Worm (Caenorhabditis elegans): ENCODE results near the gene col-111.

The col-111 gene

DNA sequence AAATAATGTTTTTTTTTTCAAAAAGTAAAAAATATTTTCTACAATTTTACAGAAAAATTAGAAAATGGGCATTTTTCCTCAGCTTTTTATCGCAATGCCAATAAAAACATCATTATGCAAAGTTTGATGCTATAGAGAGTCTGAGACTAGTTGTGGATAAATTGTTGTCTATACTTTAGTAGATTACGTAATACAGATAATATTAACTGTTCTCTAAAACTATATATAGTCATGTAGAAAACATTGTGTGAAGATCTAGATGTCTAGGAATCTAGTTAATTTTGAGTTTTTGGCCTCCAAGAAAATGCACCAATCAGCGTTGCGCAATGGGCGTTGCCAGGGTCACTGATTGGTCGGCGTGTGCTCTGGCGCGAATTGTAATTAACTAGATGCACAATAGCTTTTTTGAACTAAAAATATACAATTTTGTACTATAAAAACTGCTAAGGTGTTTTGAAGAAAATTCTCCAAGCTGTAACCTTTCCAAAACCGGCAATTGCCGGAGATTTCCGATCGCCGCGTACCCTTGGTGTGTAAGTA lies 28.6 kb upstream of the col-111 start:
- TF ChIP-seq flt-1 (GFP tag; IDR thresholded peaks at IDR 0.05) = no peak
- TF ChIP-seq pes-1 (GFP tag; IDR thresholded peaks at IDR 0.05) = no peak
- TF ChIP-seq hmbx-1 (tag; optimal IDR thresholded peaks at IDR 0.05) = no peak
- no peak for TF ChIP-seq aly-1 (tag; optimal IDR thresholded peaks at IDR 0.05)
- no peak for TF ChIP-seq hnd-1 (tag; optimal IDR thresholded peaks at IDR 0.05)
- no peak for TF ChIP-seq ceh-13 (GFP tag; optimal IDR thresholded peaks at IDR 0.05)
- TF ChIP-seq sea-1 (GFP tag; conservative IDR thresholded peaks at IDR 0.05) = no peak
- no peak for TF ChIP-seq B0310.2 (tag; optimal IDR thresholded peaks at IDR 0.05)
- TF ChIP-seq F13C5.2 (tag; optimal IDR thresholded peaks at IDR 0.05) = no peak
- no peak for TF ChIP-seq ceh-36 (tag; optimal IDR thresholded peaks at IDR 0.05)
- TF ChIP-seq scrt-1 (GFP tag; IDR thresholded peaks at IDR 0.05) = no peak
- no peak for TF ChIP-seq tbx-11 (GFP tag; IDR thresholded peaks at IDR 0.05)
- TF ChIP-seq ets-7 (tag; optimal IDR thresholded peaks at IDR 0.05) = no peak
- TF ChIP-seq ama-1 (optimal IDR thresholded peaks at IDR 0.05) = no peak
- no peak for TF ChIP-seq tra-4 (tag; optimal IDR thresholded peaks at IDR 0.05)
- TF ChIP-seq tbx-37 (GFP tag; conservative IDR thresholded peaks at IDR 0.05) = no peak
- TF ChIP-seq hmg-4 (GFP tag; optimal IDR thresholded peaks at IDR 0.05) = no peak

DNA sequence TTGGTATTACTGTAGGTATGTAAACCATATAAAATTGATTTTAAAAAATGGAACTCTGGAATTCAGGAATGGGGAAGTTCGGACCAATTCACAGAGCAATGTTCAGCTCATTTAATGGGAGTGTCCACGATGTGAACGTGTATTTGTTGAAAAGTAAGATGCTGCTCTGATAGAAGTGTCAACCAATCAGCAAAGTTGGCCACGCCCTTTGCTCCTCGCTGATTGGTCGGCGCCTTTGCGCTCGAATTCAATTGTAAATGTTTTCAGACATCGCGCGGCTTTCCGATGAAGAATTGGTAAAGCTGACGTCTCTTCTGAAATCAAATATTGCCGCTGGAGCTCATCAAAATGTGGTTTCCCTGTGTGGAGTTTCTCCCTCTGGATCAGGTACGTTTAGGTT lies 25.4 kb upstream of the col-111 start:
- TF ChIP-seq hnd-1 (tag; optimal IDR thresholded peaks at IDR 0.05) = no peak
- TF ChIP-seq aly-1 (tag; optimal IDR thresholded peaks at IDR 0.05) = no peak
- no peak for TF ChIP-seq tbx-11 (GFP tag; IDR thresholded peaks at IDR 0.05)
- TF ChIP-seq hmg-4 (GFP tag; optimal IDR thresholded peaks at IDR 0.05) = no peak
- no peak for TF ChIP-seq sea-1 (GFP tag; conservative IDR thresholded peaks at IDR 0.05)
- TF ChIP-seq tra-4 (tag; optimal IDR thresholded peaks at IDR 0.05) = no peak

DNA sequence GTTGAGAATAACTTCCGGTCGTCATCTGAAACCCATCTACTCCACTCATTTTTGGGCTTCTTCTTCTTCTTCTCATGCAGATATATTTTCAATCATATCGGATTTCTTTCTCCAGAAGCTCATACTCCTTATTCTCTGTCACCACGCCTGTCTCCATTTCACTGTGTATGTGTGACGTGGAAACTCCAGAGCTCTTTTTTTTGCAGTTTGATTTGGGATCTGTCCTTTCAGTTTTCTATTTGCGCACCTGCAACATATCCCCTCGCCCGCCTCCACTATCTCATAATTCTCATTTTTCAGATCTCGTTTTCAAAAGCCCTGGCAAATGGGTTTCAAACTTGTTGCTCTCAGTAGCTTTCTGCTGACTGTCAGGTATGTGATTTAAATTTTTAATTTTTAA lies 20.9 kb upstream of the col-111 start, which contains the start of gene kin-36:
Gene kin-36, plus strand, starts transcription at position 301 of the 400 bp plus-strand sequence.
- no peak for TF ChIP-seq tbx-37 (GFP tag; conservative IDR thresholded peaks at IDR 0.05)
- no peak for TF ChIP-seq aly-1 (tag; optimal IDR thresholded peaks at IDR 0.05)
- TF ChIP-seq F13C5.2 (tag; optimal IDR thresholded peaks at IDR 0.05) = no peak
- no peak for TF ChIP-seq hmbx-1 (tag; optimal IDR thresholded peaks at IDR 0.05)
- no peak for TF ChIP-seq pes-1 (GFP tag; IDR thresholded peaks at IDR 0.05)
- no peak for TF ChIP-seq sea-1 (GFP tag; conservative IDR thresholded peaks at IDR 0.05)
- no peak for TF ChIP-seq hnd-1 (tag; optimal IDR thresholded peaks at IDR 0.05)
- TF ChIP-seq scrt-1 (GFP tag; IDR thresholded peaks at IDR 0.05) = no peak
- no peak for TF ChIP-seq tbx-11 (GFP tag; IDR thresholded peaks at IDR 0.05)
- TF ChIP-seq ets-7 (tag; optimal IDR thresholded peaks at IDR 0.05) = no peak
- TF ChIP-seq flt-1 (GFP tag; IDR thresholded peaks at IDR 0.05) = no peak
- no peak for TF ChIP-seq hmg-4 (GFP tag; optimal IDR thresholded peaks at IDR 0.05)
- TF ChIP-seq B0310.2 (tag; optimal IDR thresholded peaks at IDR 0.05) = no peak
- no peak for TF ChIP-seq ama-1 (optimal IDR thresholded peaks at IDR 0.05)
- TF ChIP-seq tra-4 (tag; optimal IDR thresholded peaks at IDR 0.05) = no peak
- no peak for TF ChIP-seq ceh-36 (tag; optimal IDR thresholded peaks at IDR 0.05)
- TF ChIP-seq ceh-13 (GFP tag; optimal IDR thresholded peaks at IDR 0.05) = no peak

DNA sequence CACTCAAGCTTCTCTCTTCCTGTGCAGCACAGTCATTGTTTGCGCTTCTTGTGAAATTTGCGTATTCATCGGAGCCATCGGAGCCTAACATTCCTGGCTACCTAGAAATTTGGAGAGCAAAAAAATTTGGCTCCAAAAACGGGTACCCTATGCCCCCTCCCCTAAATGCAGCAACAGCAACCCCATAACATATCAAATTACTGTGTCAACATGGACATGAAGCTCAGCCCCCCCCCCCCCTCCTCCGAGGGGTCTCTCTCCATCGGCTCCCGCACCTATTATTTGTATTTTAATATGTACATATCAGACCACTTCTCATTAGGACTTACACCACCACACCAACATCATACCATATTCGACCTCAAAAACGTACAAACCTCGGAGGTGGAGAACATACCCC lies 16.5 kb upstream of the col-111 start:
- TF ChIP-seq hnd-1 (tag; optimal IDR thresholded peaks at IDR 0.05) (no peak), B0310.2 (tag; optimal IDR thresholded peaks at IDR 0.05) (no peak), F13C5.2 (tag; optimal IDR thresholded peaks at IDR 0.05) (no peak), ets-7 (tag; optimal IDR thresholded peaks at IDR 0.05) (no peak), tbx-11 (GFP tag; IDR thresholded peaks at IDR 0.05) (no peak), ceh-36 (tag; optimal IDR thresholded peaks at IDR 0.05) (no peak), hmbx-1 (tag; optimal IDR thresholded peaks at IDR 0.05) (no peak), flt-1 (GFP tag; IDR thresholded peaks at IDR 0.05) (no peak), scrt-1 (GFP tag; IDR thresholded peaks at IDR 0.05) (no peak), tra-4 (tag; optimal IDR thresholded peaks at IDR 0.05) (no peak), pes-1 (GFP tag; IDR thresholded peaks at IDR 0.05) (no peak)

DNA sequence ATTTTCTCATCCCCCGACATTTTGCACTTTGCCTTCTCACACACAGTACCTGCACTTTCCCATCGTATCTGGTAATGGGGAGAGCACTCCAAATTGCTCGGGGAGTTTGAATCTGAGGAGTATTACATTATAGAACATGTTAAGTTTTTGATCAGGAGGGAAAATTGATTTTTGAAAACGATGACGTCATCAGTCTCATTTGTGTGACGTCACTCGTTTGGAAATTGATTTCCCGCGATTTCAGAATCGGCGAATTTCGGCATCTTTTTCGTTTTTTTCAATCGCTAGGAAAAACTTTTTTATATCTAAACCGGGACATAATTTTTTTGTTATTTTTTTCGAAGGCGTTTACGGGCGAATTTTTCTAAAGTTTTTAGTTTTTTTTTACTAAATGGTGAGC lies 15.6 kb upstream of the col-111 start:
- no peak for TF ChIP-seq ceh-13 (GFP tag; optimal IDR thresholded peaks at IDR 0.05)

DNA sequence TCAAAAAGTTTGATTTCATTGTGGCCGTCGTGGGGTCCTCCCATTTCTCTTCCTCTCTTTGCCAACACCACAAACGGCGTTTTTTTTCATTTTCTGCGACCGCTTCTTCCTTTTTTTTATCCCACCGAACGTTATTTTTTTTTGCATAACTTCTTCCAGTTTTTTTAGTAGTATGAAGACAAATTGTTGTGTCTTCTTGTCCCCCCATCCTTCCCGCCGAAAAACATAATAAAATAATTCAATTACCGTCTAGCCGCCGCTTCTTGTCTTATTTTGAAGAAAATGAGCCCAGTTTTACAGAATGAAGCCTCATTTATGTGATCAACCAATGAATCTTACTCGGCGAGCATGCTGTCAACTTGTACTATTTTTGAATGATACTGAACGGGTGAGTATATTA lies 11.5 kb upstream of the col-111 start, which contains the start of gene F29B9.12:
Gene F29B9.12, plus strand, starts transcription at position 301 of the 400 bp plus-strand sequence.
- no peak for TF ChIP-seq hmg-4 (GFP tag; optimal IDR thresholded peaks at IDR 0.05)
- TF ChIP-seq tbx-37 (GFP tag; conservative IDR thresholded peaks at IDR 0.05) = no peak
- no peak for TF ChIP-seq ceh-13 (GFP tag; optimal IDR thresholded peaks at IDR 0.05)
- no peak for TF ChIP-seq B0310.2 (tag; optimal IDR thresholded peaks at IDR 0.05)
- no peak for TF ChIP-seq tbx-11 (GFP tag; IDR thresholded peaks at IDR 0.05)
- TF ChIP-seq pes-1 (GFP tag; IDR thresholded peaks at IDR 0.05) = no peak
- no peak for TF ChIP-seq flt-1 (GFP tag; IDR thresholded peaks at IDR 0.05)
- no peak for TF ChIP-seq ama-1 (optimal IDR thresholded peaks at IDR 0.05)
- TF ChIP-seq ceh-36 (tag; optimal IDR thresholded peaks at IDR 0.05) = no peak
- TF ChIP-seq aly-1 (tag; optimal IDR thresholded peaks at IDR 0.05) = no peak
- no peak for TF ChIP-seq hnd-1 (tag; optimal IDR thresholded peaks at IDR 0.05)
- no peak for TF ChIP-seq hmbx-1 (tag; optimal IDR thresholded peaks at IDR 0.05)
- no peak for TF ChIP-seq sea-1 (GFP tag; conservative IDR thresholded peaks at IDR 0.05)
- no peak for TF ChIP-seq ets-7 (tag; optimal IDR thresholded peaks at IDR 0.05)
- TF ChIP-seq F13C5.2 (tag; optimal IDR thresholded peaks at IDR 0.05) = no peak
- no peak for TF ChIP-seq scrt-1 (GFP tag; IDR thresholded peaks at IDR 0.05)

DNA sequence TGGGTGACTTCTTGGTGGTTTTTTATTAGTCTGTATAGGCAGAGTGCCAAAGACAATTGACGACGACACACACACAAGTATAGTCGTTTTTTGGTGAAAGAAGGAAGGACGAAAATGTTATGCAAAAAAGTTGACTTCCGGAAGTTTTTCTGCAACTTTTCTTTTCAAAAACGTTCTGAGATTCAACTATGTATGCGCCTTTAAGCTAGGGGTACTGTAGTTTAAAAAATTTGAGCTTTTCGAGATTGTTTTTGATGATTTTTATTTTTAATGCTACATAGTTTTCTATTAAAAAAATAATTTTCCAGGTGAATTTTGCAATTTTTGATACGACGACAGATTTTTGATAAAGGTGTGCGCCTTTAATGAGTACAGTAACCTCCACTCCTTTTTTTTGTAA lies 10.1 kb upstream of the col-111 start:
- no peak for TF ChIP-seq tbx-37 (GFP tag; conservative IDR thresholded peaks at IDR 0.05)
- TF ChIP-seq ceh-36 (tag; optimal IDR thresholded peaks at IDR 0.05) = no peak
- no peak for TF ChIP-seq ama-1 (optimal IDR thresholded peaks at IDR 0.05)
- no peak for TF ChIP-seq scrt-1 (GFP tag; IDR thresholded peaks at IDR 0.05)
- no peak for TF ChIP-seq pes-1 (GFP tag; IDR thresholded peaks at IDR 0.05)
- no peak for TF ChIP-seq ceh-13 (GFP tag; optimal IDR thresholded peaks at IDR 0.05)
- no peak for TF ChIP-seq F13C5.2 (tag; optimal IDR thresholded peaks at IDR 0.05)
- no peak for TF ChIP-seq B0310.2 (tag; optimal IDR thresholded peaks at IDR 0.05)
- no peak for TF ChIP-seq hnd-1 (tag; optimal IDR thresholded peaks at IDR 0.05)
- TF ChIP-seq hmg-4 (GFP tag; optimal IDR thresholded peaks at IDR 0.05) = no peak
- no peak for TF ChIP-seq flt-1 (GFP tag; IDR thresholded peaks at IDR 0.05)
- TF ChIP-seq sea-1 (GFP tag; conservative IDR thresholded peaks at IDR 0.05) = no peak
- no peak for TF ChIP-seq tbx-11 (GFP tag; IDR thresholded peaks at IDR 0.05)
- TF ChIP-seq tra-4 (tag; optimal IDR thresholded peaks at IDR 0.05) = no peak
- no peak for TF ChIP-seq ets-7 (tag; optimal IDR thresholded peaks at IDR 0.05)
- no peak for TF ChIP-seq hmbx-1 (tag; optimal IDR thresholded peaks at IDR 0.05)
- TF ChIP-seq aly-1 (tag; optimal IDR thresholded peaks at IDR 0.05) = no peak
